Fruit fly (Drosophila melanogaster): ENCODE results near the gene CG3191.

The CG3191 gene

dm6 chrX:2293294-2293988, 41.6 kb upstream of the CG3191 start, which contains the start of gene CG2865 (continued):
- TF ChIP-seq CG7987 (GFP tag; optimal IDR thresholded peaks at IDR 0.05) (peak; percentile 85), mld (GFP tag; IDR thresholded peaks at IDR 0.05; ENCODE audit: partially characterized antibody) (no peak), kah (GFP tag; optimal IDR thresholded peaks at IDR 0.05) (peak; percentile 89), B-H1 (GFP tag; IDR thresholded peaks at IDR 0.05) (peak; percentile 69), so (GFP tag; IDR thresholded peaks at IDR 0.05) (peak; percentile 90), E2f1 (GFP tag; IDR thresholded peaks at IDR 0.05) (peak; percentile 84), Dbx (GFP tag; IDR thresholded peaks at IDR 0.05) (peak; percentile 86), ems (GFP tag; optimal IDR thresholded peaks at IDR 0.05) (peak; percentile 77), sqz (GFP tag; optimal IDR thresholded peaks at IDR 0.05) (peak; percentile 95), CG10462 (GFP tag; optimal IDR thresholded peaks at IDR 0.05) (peak; percentile 77), CG13624 (GFP tag; optimal IDR thresholded peaks at IDR 0.05) (peak; percentile 96), HLHmδ (GFP tag; optimal IDR thresholded peaks at IDR 0.05) (peak; percentile 53), CG9727 (GFP tag; optimal IDR thresholded peaks at IDR 0.05) (peak; percentile 93), CG11696 (GFP tag; IDR thresholded peaks at IDR 0.05) (peak; percentile 99), CG12299 (tag; optimal IDR thresholded peaks at IDR 0.05) (peak; percentile 96), Doc3 (GFP tag; IDR thresholded peaks at IDR 0.05; ENCODE audit: partially characterized antibody) (no peak), CG4707 (GFP tag; optimal IDR thresholded peaks at IDR 0.05) (peak; percentile 68), CG17361 (GFP tag; IDR thresholded peaks at IDR 0.05) (peak; percentile 96), CG15479 (GFP tag; optimal IDR thresholded peaks at IDR 0.05) (peak; percentile 77), CG14050 (GFP tag; IDR thresholded peaks at IDR 0.05) (peak; percentile 78), trem (tag; optimal IDR thresholded peaks at IDR 0.05) (peak; percentile 87), CG18476 (GFP tag; optimal IDR thresholded peaks at IDR 0.05) (peak; percentile 84), btn (GFP tag; optimal IDR thresholded peaks at IDR 0.05) (peak; percentile 68), eve (GFP tag; optimal IDR thresholded peaks at IDR 0.05) (peak in 1 of 2 experiments; percentile 99)

DNA sequence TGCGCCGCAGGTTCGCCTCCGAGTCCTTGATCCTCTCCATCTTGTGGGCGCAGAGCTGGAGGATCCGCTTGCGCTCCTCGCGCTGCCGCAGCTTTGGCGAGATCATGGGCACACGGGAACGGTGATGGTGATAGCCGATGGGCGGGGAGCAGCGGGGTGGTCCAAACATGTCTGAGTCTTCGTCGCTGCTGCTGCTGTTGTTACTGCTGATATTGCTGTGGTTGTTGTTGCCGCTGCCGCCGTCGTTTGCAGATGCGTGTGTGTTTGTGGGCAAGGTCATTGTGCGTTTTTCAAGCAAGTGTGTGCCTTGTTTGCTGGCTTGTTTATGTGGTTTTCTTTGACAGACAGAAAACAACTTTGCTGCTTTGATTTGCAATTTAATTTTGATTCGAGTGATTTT, 40.6 kb upstream of the CG3191 start:
- TF ChIP-seq CG5180 (GFP tag; optimal IDR thresholded peaks at IDR 0.05): peak; percentile 47
- TF ChIP-seq cg (GFP tag; optimal IDR thresholded peaks at IDR 0.05): peak; percentile 17
- TF ChIP-seq Meics (GFP tag; optimal IDR thresholded peaks at IDR 0.05): no peak
- TF ChIP-seq CG4360 (GFP tag; IDR thresholded peaks at IDR 0.05): peak; percentile 81
- peak; percentile 56 for TF ChIP-seq crol (GFP tag; IDR thresholded peaks at IDR 0.05)
- no peak for TF ChIP-seq lab (GFP tag; optimal IDR thresholded peaks at IDR 0.05)
- TF ChIP-seq chm (GFP tag; IDR thresholded peaks at IDR 0.05): 0 out of 2 replicates have a peak, but pooled peaks have one; percentile 12

DNA sequence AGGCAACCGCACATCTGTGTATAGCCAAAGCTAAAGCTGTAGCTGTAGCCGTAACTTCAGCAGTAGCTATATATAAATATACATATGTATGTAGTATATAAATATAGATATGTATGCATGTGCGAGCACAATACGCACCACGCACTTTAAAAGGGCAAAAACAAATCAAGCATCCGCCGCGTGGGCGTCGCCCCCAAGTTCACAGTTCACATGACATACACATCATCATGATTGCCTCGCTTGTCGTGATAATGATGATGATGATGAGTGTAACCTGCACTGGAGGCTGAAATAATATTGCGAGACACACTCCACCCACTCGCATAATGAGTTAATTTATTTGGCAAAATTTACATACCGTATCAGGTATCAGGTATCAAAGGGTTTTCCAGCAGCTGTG, 39.2 kb upstream of the CG3191 start:
- no peak for TF ChIP-seq knrl (GFP tag; IDR thresholded peaks at IDR 0.05; ENCODE audit: partially characterized antibody)
- peak in 1 of 2 experiments; percentile 90 for TF ChIP-seq Hr78 (GFP tag; optimal IDR thresholded peaks at IDR 0.05)
- TF ChIP-seq sr (GFP tag; IDR thresholded peaks at IDR 0.05): peak; percentile 82
- peak; percentile 9 for TF ChIP-seq Med (GFP tag)

dm6 chrX:2289134-2289533, 37.3 kb upstream of the CG3191 start:
- TF ChIP-seq chinmo (GFP tag; IDR thresholded peaks at IDR 0.05; ENCODE audit: partially characterized antibody): 0 out of 4 replicates have a peak, but pooled peaks have one; percentile 27
- no peak for TF ChIP-seq CG16815 (GFP tag; optimal IDR thresholded peaks at IDR 0.05)
- TF ChIP-seq Trl (optimal IDR thresholded peaks at IDR 0.05): no peak
- TF ChIP-seq Trl (GFP tag; optimal IDR thresholded peaks at IDR 0.05): no peak
- TF ChIP-seq lilli (GFP tag; optimal IDR thresholded peaks at IDR 0.05): no peak
- no peak for TF ChIP-seq knrl (GFP tag; IDR thresholded peaks at IDR 0.05; ENCODE audit: partially characterized antibody)
- TF ChIP-seq Bdp1 (GFP tag; optimal IDR thresholded peaks at IDR 0.05): no peak
- TF ChIP-seq fd96Cb (tag; optimal IDR thresholded peaks at IDR 0.05): no peak
- no peak for TF ChIP-seq klu (GFP tag; IDR thresholded peaks at IDR 0.05)
- peak; percentile 9 for TF ChIP-seq cg (GFP tag; optimal IDR thresholded peaks at IDR 0.05)
- peak; percentile 90 for TF ChIP-seq Drgx (GFP tag; IDR thresholded peaks at IDR 0.05)
- no peak for TF ChIP-seq Xrp1 (GFP tag; IDR thresholded peaks at IDR 0.05)
- TF ChIP-seq Taf1 (GFP tag; IDR thresholded peaks at IDR 0.05): no peak
- TF ChIP-seq bigmax (GFP tag; optimal IDR thresholded peaks at IDR 0.05): no peak

Measured in whole organism, embryonic.